Worm (Caenorhabditis elegans) whole organism, L1 larva: ENCODE data around the gene srw-68.

Source experiments
- C04F5.9 ChIP-seq: sonication (generic microtip); optimal IDR thresholded peaks from 2 replicates; lab custom pipeline; 2016; ENCODE audit warnings: missing genetic modification characterization, missing compliant biosample characterization
- C16A3.4 ChIP-seq: fragments of 150-350 bp; optimal IDR thresholded peaks from 2 replicates; lab custom pipeline; 2014; ENCODE audit warnings: missing biosample characterization, missing genetic modification characterization
- Y116A8C.19 ChIP-seq: sonication (generic microtip); optimal IDR thresholded peaks from 2 replicates; lab custom pipeline; 2016; ENCODE audit warnings: missing compliant biosample characterization, missing genetic modification characterization, borderline replicate concordance
- aha-1 ChIP-seq: fragments of 150-350 bp; optimal IDR thresholded peaks from 2 replicates; lab custom pipeline; 2014; ENCODE audit warnings: missing biosample characterization, missing genetic modification characterization
- ama-1 ChIP-seq: fragments of 150-350 bp; optimal IDR thresholded peaks from 2 replicates; lab custom pipeline; 2014
- blmp-1 ChIP-seq: fragments of 150-350 bp; optimal IDR thresholded peaks from 2 replicates; lab custom pipeline; 2014; ENCODE audit warnings: missing biosample characterization, missing genetic modification characterization
- ceh-63 ChIP-seq: fragments of 200-800 bp; sonication (Bioruptor generic); optimal IDR thresholded peaks from 2 replicates; lab custom pipeline; 2018; ENCODE audit warnings: mild to moderate bottlenecking, missing genetic modification characterization, missing compliant biosample characterization
- ceh-8 ChIP-seq: fragments of 200-800 bp; sonication (Bioruptor generic); optimal IDR thresholded peaks from 2 replicates; lab custom pipeline; 2018; ENCODE audit warnings: mild to moderate bottlenecking, missing genetic modification characterization, moderate library complexity, missing compliant biosample characterization
- ceh-90 ChIP-seq: sonication (generic microtip); optimal IDR thresholded peaks from 2 replicates; lab custom pipeline; 2016; ENCODE audit warnings: missing genetic modification characterization, missing compliant biosample characterization
- dpl-1 ChIP-seq, 3 experiments: fragments of 150-350 bp in 2 of 3; sonication (generic microtip) in 1 of 3; optimal IDR thresholded peaks; 2 replicates each; lab custom pipeline; 2014 to 2017; ENCODE audit warnings: missing biosample characterization in 3 of 3, missing genetic modification characterization in 3 of 3, missing genetic modification reagents in 3 of 3
- dsc-1 ChIP-seq: sonication (generic microtip); optimal IDR thresholded peaks from 2 replicates; lab custom pipeline; 2016; ENCODE audit warnings: mild to moderate bottlenecking, missing genetic modification characterization, missing compliant biosample characterization
- egl-13 ChIP-seq: sonication (generic microtip); optimal IDR thresholded peaks from 2 replicates; lab custom pipeline; 2016; ENCODE audit warnings: missing genotype, missing genetic modification reagents, missing genetic modification characterization, missing compliant biosample characterization
- ets-5 ChIP-seq: fragments of 200-800 bp; sonication (Bioruptor generic); IDR thresholded peaks from 2 replicates; pipeline ENCODE4 v1.3.6; 2022; ENCODE audit warnings: missing genetic modification characterization, missing compliant biosample characterization
- fkh-10 ChIP-seq: sonication (generic microtip); optimal IDR thresholded peaks from 2 replicates; lab custom pipeline; 2017; ENCODE audit warnings: missing biosample characterization, missing genetic modification reagents, missing genetic modification characterization
- fkh-4 ChIP-seq: sonication (generic microtip); optimal IDR thresholded peaks from 2 replicates; lab custom pipeline; 2016; ENCODE audit warnings: missing compliant biosample characterization, missing genetic modification characterization, borderline replicate concordance
- fkh-8 ChIP-seq: sonication (generic microtip); optimal IDR thresholded peaks from 2 replicates; lab custom pipeline; 2016; ENCODE audit warnings: mild to moderate bottlenecking, missing genetic modification characterization, missing compliant biosample characterization
- fos-1 ChIP-seq: fragments of 150-350 bp; optimal IDR thresholded peaks from 2 replicates; lab custom pipeline; 2014; ENCODE audit warnings: missing biosample characterization, missing genetic modification characterization
- grh-1 ChIP-seq: fragments of 200-800 bp; sonication (Bioruptor generic); IDR thresholded peaks from 2 replicates; pipeline ENCODE4 v1.3.6; 2022; ENCODE audit warnings: missing genetic modification reagents, missing genetic modification characterization, missing compliant biosample characterization
- hlh-4 ChIP-seq: sonication (generic microtip); optimal IDR thresholded peaks from 2 replicates; lab custom pipeline; 2016; ENCODE audit warnings: mild to moderate bottlenecking, missing genetic modification characterization, missing compliant biosample characterization
- isw-1 ChIP-seq: fragments of 200-800 bp; sonication (Bioruptor generic); IDR thresholded peaks from 2 replicates; pipeline ENCODE4 v1.3.6; 2022; ENCODE audit warnings: missing genetic modification characterization, missing compliant biosample characterization
- jun-1 ChIP-seq: fragments of 150-350 bp; optimal IDR thresholded peaks from 2 replicates; lab custom pipeline; 2014; ENCODE audit warnings: missing biosample characterization, missing genetic modification reagents, missing genetic modification characterization
- lin-13 ChIP-seq: fragments of 150-350 bp; optimal IDR thresholded peaks from 2 replicates; lab custom pipeline; 2014; ENCODE audit warnings: missing biosample characterization, missing genetic modification reagents, missing genetic modification characterization
- lin-14 ChIP-seq: fragments of 200-800 bp; sonication (Bioruptor generic); optimal IDR thresholded peaks from 2 replicates; lab custom pipeline; 2018; ENCODE audit warnings: mild to moderate bottlenecking, missing genetic modification characterization, moderate library complexity, missing compliant biosample characterization
- lin-35 ChIP-seq, 2 experiments: fragments of 150-350 bp; optimal IDR thresholded peaks; 2 replicates each; lab custom pipeline; 2014; ENCODE audit warnings: missing biosample characterization in 2 of 2, missing genetic modification characterization in 2 of 2, missing genetic modification reagents in 2 of 2
- lin-39 ChIP-seq: fragments of 150-350 bp; optimal IDR thresholded peaks from 2 replicates; lab custom pipeline; 2014; ENCODE audit warnings: missing biosample characterization, missing genetic modification reagents, missing genetic modification characterization
- lir-3 ChIP-seq: sonication (generic microtip); optimal IDR thresholded peaks from 2 replicates; lab custom pipeline; 2016; ENCODE audit warnings: mild to moderate bottlenecking, missing genetic modification characterization, moderate library complexity, missing compliant biosample characterization; ENCODE audit not compliant: poor library complexity
- mab-9 ChIP-seq: fragments of 200-800 bp; sonication (Bioruptor generic); IDR thresholded peaks from 2 replicates; pipeline ENCODE4 v1.3.6; 2022; ENCODE audit warnings: missing genetic modification reagents, missing genetic modification characterization, missing compliant biosample characterization
- mdl-1 ChIP-seq, 2 experiments: fragments of 150-350 bp; optimal IDR thresholded peaks; 2 replicates each; lab custom pipeline; 2014 to 2017; ENCODE audit warnings: missing biosample characterization in 2 of 2, missing genetic modification characterization in 2 of 2, inconsistent platforms in 1 of 2
- mef-2 ChIP-seq: fragments of 150-350 bp; optimal IDR thresholded peaks from 2 replicates; lab custom pipeline; 2014; ENCODE audit warnings: missing biosample characterization, missing genetic modification characterization
- mep-1 ChIP-seq: fragments of 150-350 bp; optimal IDR thresholded peaks from 2 replicates; lab custom pipeline; 2014; ENCODE audit warnings: missing biosample characterization, missing genetic modification characterization
- nhr-11 ChIP-seq: fragments of 150-350 bp; optimal IDR thresholded peaks from 2 replicates; lab custom pipeline; 2014; ENCODE audit warnings: missing biosample characterization, missing genetic modification characterization
- nhr-20 ChIP-seq: sonication (generic microtip); optimal IDR thresholded peaks from 2 replicates; lab custom pipeline; 2016; ENCODE audit warnings: mild to moderate bottlenecking, missing genetic modification characterization, missing compliant biosample characterization
- nhr-237 ChIP-seq: fragments of 150-350 bp; optimal IDR thresholded peaks from 2 replicates; lab custom pipeline; 2014; ENCODE audit warnings: missing biosample characterization, missing genetic modification characterization
- nhr-47 ChIP-seq: sonication (generic microtip); optimal IDR thresholded peaks from 2 replicates; lab custom pipeline; 2016; ENCODE audit warnings: mild to moderate bottlenecking, missing genetic modification characterization, moderate library complexity, missing compliant biosample characterization
- nhr-71 ChIP-seq: sonication (generic microtip); optimal IDR thresholded peaks from 2 replicates; lab custom pipeline; 2016; ENCODE audit warnings: mild to moderate bottlenecking, missing genetic modification characterization, moderate library complexity, missing compliant biosample characterization
- nhr-77 ChIP-seq: fragments of 150-350 bp; optimal IDR thresholded peaks from 2 replicates; lab custom pipeline; 2014; ENCODE audit warnings: missing biosample characterization, missing genetic modification characterization
- nhr-85 ChIP-seq: sonication (generic microtip); peaks from one replicate; lab custom pipeline; 2016; ENCODE audit warnings: missing genetic modification characterization, inconsistent platforms, missing compliant biosample characterization
- pag-3 ChIP-seq: sonication (generic microtip); optimal IDR thresholded peaks from 2 replicates; lab custom pipeline; 2017; ENCODE audit warnings: missing genetic modification characterization, mild to moderate bottlenecking, missing compliant biosample characterization, antibody characterized with exemption, borderline replicate concordance; ENCODE audit not compliant: insufficient read depth
- pax-3 ChIP-seq: fragments of 200-800 bp; sonication (Bioruptor generic); optimal IDR thresholded peaks from 2 replicates; lab custom pipeline; 2018; ENCODE audit warnings: mild to moderate bottlenecking, missing genetic modification characterization, moderate library complexity, missing compliant biosample characterization
- rnt-1 ChIP-seq: sonication (generic microtip); optimal IDR thresholded peaks from 2 replicates; lab custom pipeline; 2016; ENCODE audit warnings: mild to moderate bottlenecking, missing genetic modification characterization, moderate library complexity, missing compliant biosample characterization
- skn-1 ChIP-seq: fragments of 150-350 bp; optimal IDR thresholded peaks from 2 replicates; lab custom pipeline; 2014; ENCODE audit warnings: missing biosample characterization, missing genetic modification characterization
- snpc-4 ChIP-seq: fragments of 150-350 bp; optimal IDR thresholded peaks from 2 replicates; lab custom pipeline; 2014; ENCODE audit warnings: missing biosample characterization, missing genetic modification characterization
- swsn-7 ChIP-seq: sonication (generic microtip); optimal IDR thresholded peaks from 2 replicates; lab custom pipeline; 2016; ENCODE audit warnings: missing genetic modification characterization, missing compliant biosample characterization
- tbx-2 ChIP-seq: sonication (generic microtip); optimal IDR thresholded peaks from 2 replicates; lab custom pipeline; 2016; ENCODE audit warnings: missing genetic modification characterization, missing compliant biosample characterization
- tlp-1 ChIP-seq: fragments of 150-350 bp; optimal IDR thresholded peaks from 2 replicates; lab custom pipeline; 2014; ENCODE audit warnings: missing biosample characterization, missing genetic modification characterization
- unc-130 ChIP-seq: fragments of 150-350 bp; optimal IDR thresholded peaks from 2 replicates; lab custom pipeline; 2017; ENCODE audit warnings: missing biosample characterization, missing genetic modification characterization, inconsistent platforms
- unc-30 ChIP-seq: sonication (generic microtip); optimal IDR thresholded peaks from 2 replicates; lab custom pipeline; 2017; ENCODE audit warnings: missing biosample characterization, missing genetic modification characterization
- unc-62 ChIP-seq: fragments of 150-350 bp; optimal IDR thresholded peaks from 2 replicates; lab custom pipeline; 2014; ENCODE audit warnings: missing biosample characterization, missing genetic modification reagents, missing genetic modification characterization
- unc-98 ChIP-seq: fragments of 200-800 bp; sonication (Bioruptor generic); IDR thresholded peaks from 2 replicates; pipeline ENCODE4 v1.3.6; 2022; ENCODE audit warnings: missing genetic modification characterization, missing compliant biosample characterization
- vab-15 ChIP-seq: sonication (generic microtip); optimal IDR thresholded peaks from 2 replicates; lab custom pipeline; 2017; ENCODE audit warnings: missing genotype, mild to moderate bottlenecking, missing genetic modification characterization, missing compliant biosample characterization
- xbp-1 ChIP-seq: sonication (generic microtip); optimal IDR thresholded peaks from 2 replicates; lab custom pipeline; 2016; ENCODE audit warnings: missing genetic modification characterization, missing compliant biosample characterization
- ztf-4 ChIP-seq: fragments of 150-350 bp; optimal IDR thresholded peaks from 2 replicates; lab custom pipeline; 2014; ENCODE audit warnings: missing biosample characterization, missing genetic modification characterization

srw-68 gene

DNA sequence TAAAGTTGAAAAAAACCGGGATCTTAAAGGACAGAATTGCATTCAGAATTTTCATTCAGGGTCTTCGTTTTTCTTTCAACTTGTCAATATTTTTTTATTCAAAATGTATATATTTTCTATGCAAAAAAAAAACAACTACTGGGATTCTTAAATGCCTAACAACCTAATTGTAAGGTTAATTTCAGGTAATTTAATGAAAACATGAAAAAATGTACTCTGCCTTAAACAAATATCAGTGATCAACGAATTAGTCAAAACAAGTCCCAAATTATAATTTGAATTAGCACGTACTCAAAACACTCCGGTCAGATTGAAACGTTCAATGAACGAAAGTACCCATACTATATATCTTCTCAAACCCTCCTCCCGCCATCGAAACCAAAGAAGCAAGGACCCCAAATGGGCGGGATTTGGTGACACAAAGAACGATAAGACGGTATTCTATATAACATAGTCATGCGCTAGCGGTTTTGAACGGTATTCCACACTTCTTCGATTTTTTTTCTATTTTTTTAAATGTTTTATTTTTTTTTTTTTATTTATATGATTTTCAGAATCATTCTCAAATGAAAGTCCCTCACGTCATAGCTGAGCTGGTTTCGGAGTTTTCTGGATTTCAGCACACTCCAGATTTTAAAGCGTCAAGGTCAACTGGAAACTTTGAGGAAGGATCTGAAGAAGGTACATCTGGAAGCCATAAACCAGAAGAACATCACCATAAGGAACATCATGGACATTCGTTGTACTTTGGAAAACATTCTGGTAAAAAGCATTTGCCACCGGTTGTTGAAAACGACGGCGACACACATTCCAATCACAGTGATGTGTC, 9.1 kb upstream of the srw-68 start, which contains the start of the genes ddo-2 and F25E5.8:
Gene ddo-2 (minus strand): TSS at position 330 of the 829 bp plus-strand sequence.
Gene F25E5.8 (plus strand): TSS at position 555 of the 829 bp plus-strand sequence.
- TF ChIP-seq lin-13 (GFP tag; lab: Kevin White, UChicago), result no peak
- TF ChIP-seq tbx-2 (tag; lab: Kevin White, UChicago), result peak; percentile 20
- TF ChIP-seq pag-3 (tag; lab: Kevin White, UChicago), result no peak
- no peak for TF ChIP-seq nhr-11 (tag; lab: Kevin White, UChicago)
- TF ChIP-seq pax-3 (tag; lab: Kevin White, UChicago), result no peak
- no peak for TF ChIP-seq nhr-47 (tag; lab: Kevin White, UChicago)
- TF ChIP-seq lin-14 (GFP tag; lab: Kevin White, UChicago), result peak; percentile 18
- no peak for TF ChIP-seq rnt-1 (tag; lab: Kevin White, UChicago)
- no peak for TF ChIP-seq dsc-1
- TF ChIP-seq grh-1 (GFP tag; lab: Robert Waterston, UW), result 0 out of 2 replicates have a peak, but pooled peaks have one; percentile 7
- TF ChIP-seq mep-1 (tag; lab: Kevin White, UChicago), result no peak
- TF ChIP-seq C16A3.4 (tag; lab: Kevin White, UChicago), result no peak
- TF ChIP-seq snpc-4, result no peak
- no peak for TF ChIP-seq dpl-1 (GFP tag; optimal IDR thresholded peaks at IDR 0.05; lab: Kevin White, UChicago)
- TF ChIP-seq xbp-1 (tag; lab: Kevin White, UChicago), result no peak
- no peak for TF ChIP-seq vab-15 (tag; lab: Kevin White, UChicago)
- TF ChIP-seq aha-1 (tag; lab: Kevin White, UChicago), result no peak
- no peak for TF ChIP-seq nhr-71
- peak; percentile 83 for TF ChIP-seq blmp-1 (tag; lab: Kevin White, UChicago)
- no peak for TF ChIP-seq Y116A8C.19 (tag; lab: Kevin White, UChicago)
- no peak for TF ChIP-seq ets-5 (GFP tag; lab: Robert Waterston, UW)
- TF ChIP-seq ceh-8 (GFP tag; lab: Kevin White, UChicago), result no peak
- TF ChIP-seq ama-1 (lab: Kevin White, UChicago), result no peak
- no peak for TF ChIP-seq nhr-237 (tag; lab: Kevin White, UChicago)
- TF ChIP-seq nhr-77 (tag; lab: Kevin White, UChicago), result no peak
- no peak for TF ChIP-seq hlh-4 (tag; lab: Kevin White, UChicago)
- no peak for TF ChIP-seq ztf-4 (tag; lab: Kevin White, UChicago)
- TF ChIP-seq lin-39 (tag; lab: Kevin White, UChicago), result no peak
- no peak for TF ChIP-seq swsn-7 (tag; lab: Kevin White, UChicago)
- peak; percentile 19 for TF ChIP-seq nhr-20
- no peak for TF ChIP-seq fos-1 (tag; lab: Kevin White, UChicago)
- no peak for TF ChIP-seq unc-30 (tag; lab: Kevin White, UChicago)
- TF ChIP-seq unc-98, result no peak
- TF ChIP-seq unc-62 (GFP tag; lab: Kevin White, UChicago), result no peak
- TF ChIP-seq lin-35 (GFP tag; optimal IDR thresholded peaks at IDR 0.05; lab: Kevin White, UChicago), result peak in 1 of 2 experiments; percentile 31
- no peak for TF ChIP-seq lir-3 (tag; lab: Kevin White, UChicago)
- no peak for TF ChIP-seq fkh-10 (GFP tag; lab: Kevin White, UChicago)
- no peak for TF ChIP-seq C04F5.9 (tag; lab: Kevin White, UChicago)
- TF ChIP-seq fkh-8 (tag; lab: Kevin White, UChicago), result no peak
- no peak for TF ChIP-seq tlp-1
- no peak for TF ChIP-seq ceh-63
- no peak for TF ChIP-seq mab-9 (GFP tag; lab: Robert Waterston, UW)
- TF ChIP-seq unc-130 (tag; lab: Kevin White, UChicago), result peak; percentile 81
- TF ChIP-seq mdl-1 (tag; optimal IDR thresholded peaks at IDR 0.05; lab: Kevin White, UChicago), result peak in 1 of 2 experiments; percentile 38
- no peak for TF ChIP-seq mef-2 (tag; lab: Kevin White, UChicago)
- TF ChIP-seq jun-1 (tag; lab: Kevin White, UChicago), result no peak
- TF ChIP-seq fkh-4 (tag; lab: Kevin White, UChicago), result no peak
- no peak for TF ChIP-seq ceh-90 (tag; lab: Kevin White, UChicago)
- peak; percentile 24 for TF ChIP-seq skn-1
- no peak for TF ChIP-seq isw-1
- TF ChIP-seq egl-13, result no peak
- TF ChIP-seq nhr-85 (tag; lab: Kevin White, UChicago), result peak; percentile 87
